Fruit fly (Drosophila melanogaster) whole organism, prepupa: Measurements from ENCODE around the gene CG13972.

Experiments used
- Blimp-1 ChIP-seq: fragments of 200-800 bp; sonication (Bioruptor generic); optimal IDR thresholded peaks from 3 replicates; lab custom pipeline; 2017; ENCODE audit warnings: missing biosample characterization, missing genetic modification characterization, mild to moderate bottlenecking, moderate library complexity, missing genetic modification reagents
- CG10631 ChIP-seq: fragments of 200-800 bp; sonication (Bioruptor generic); optimal IDR thresholded peaks from 2 replicates; lab custom pipeline; 2016; ENCODE audit warnings: missing biosample characterization, missing genetic modification characterization
- CG10669 ChIP-seq: fragments of 200-800 bp; sonication (Bioruptor generic); optimal IDR thresholded peaks from 3 replicates; lab custom pipeline; 2018; ENCODE audit warnings: missing biosample characterization, mild to moderate bottlenecking, missing genetic modification characterization, moderate library complexity
- CG11762 ChIP-seq: fragments of 200-800 bp; sonication (Bioruptor generic); optimal IDR thresholded peaks from 3 replicates; lab custom pipeline; 2016; ENCODE audit warnings: missing biosample characterization, missing genetic modification characterization; ENCODE audit not compliant: insufficient read depth
- CG15336 ChIP-seq: fragments of 200-800 bp; sonication (Bioruptor generic); IDR thresholded peaks from 2 replicates; pipeline ENCODE4 v1.3.6; 2022; ENCODE audit warnings: missing biosample characterization, missing genetic modification characterization
- CG16779 ChIP-seq: fragments of 200-800 bp; sonication (Bioruptor generic); optimal IDR thresholded peaks from 3 replicates; lab custom pipeline; 2017; ENCODE audit warnings: missing biosample characterization, mild to moderate bottlenecking, missing genetic modification characterization
- CG3032 ChIP-seq: fragments of 200-800 bp; optimal IDR thresholded peaks from 2 replicates; lab custom pipeline; 2019; ENCODE audit warnings: missing biosample characterization, mild to moderate bottlenecking, missing genetic modification characterization, moderate library complexity
- CG31627 ChIP-seq: fragments of 200-800 bp; sonication (Bioruptor generic); optimal IDR thresholded peaks from 3 replicates; lab custom pipeline; 2016; ENCODE audit warnings: missing biosample characterization, missing genetic modification characterization
- CG32006 ChIP-seq: fragments of 200-800 bp; sonication (Bioruptor generic); optimal IDR thresholded peaks from 3 replicates; lab custom pipeline; 2017; ENCODE audit warnings: missing biosample characterization, mild to moderate bottlenecking, missing genetic modification characterization
- CG34406 ChIP-seq: fragments of 200-800 bp; sonication (Bioruptor generic); optimal IDR thresholded peaks from 3 replicates; lab custom pipeline; 2016; ENCODE audit warnings: missing biosample characterization, missing genetic modification characterization
- CG3919 ChIP-seq: fragments of 200-800 bp; sonication (Bioruptor generic); optimal IDR thresholded peaks from 3 replicates; lab custom pipeline; 2016; ENCODE audit warnings: missing biosample characterization, missing genetic modification characterization
- CG4318 ChIP-seq: fragments of 200-800 bp; sonication (Bioruptor generic); optimal IDR thresholded peaks from 3 replicates; lab custom pipeline; 2017; ENCODE audit warnings: missing biosample characterization, mild to moderate bottlenecking, missing genetic modification characterization
- CG6163 ChIP-seq: fragments of 200-800 bp; sonication (Bioruptor generic); IDR thresholded peaks from 3 replicates; pipeline ENCODE4 v1.3.6; 2022; ENCODE audit warnings: missing biosample characterization, missing genetic modification characterization
- CG6276 ChIP-seq: fragments of 200-800 bp; sonication (Bioruptor generic); optimal IDR thresholded peaks from 2 replicates; lab custom pipeline; 2017; ENCODE audit warnings: missing biosample characterization, mild to moderate bottlenecking, missing genetic modification characterization
- CG6792 ChIP-seq: fragments of 200-800 bp; sonication (Bioruptor generic); optimal IDR thresholded peaks from 3 replicates; lab custom pipeline; 2016; ENCODE audit warnings: missing biosample characterization, missing genetic modification characterization
- CG6808 ChIP-seq: fragments of 200-800 bp; sonication (Bioruptor generic); optimal IDR thresholded peaks from 3 replicates; lab custom pipeline; 2017; ENCODE audit warnings: missing biosample characterization, missing genetic modification characterization, mild to moderate bottlenecking, moderate library complexity, missing genetic modification reagents
- CG6854 ChIP-seq: fragments of 200-800 bp; sonication (Bioruptor generic); optimal IDR thresholded peaks from 2 replicates; lab custom pipeline; 2017; ENCODE audit warnings: missing biosample characterization, mild to moderate bottlenecking, missing genetic modification characterization
- CG8119 ChIP-seq: fragments of 200-800 bp; sonication (Bioruptor generic); IDR thresholded peaks from 3 replicates; pipeline ENCODE4 v1.3.6; 2022; ENCODE audit warnings: missing biosample characterization, missing genetic modification characterization
- CG8319 ChIP-seq: fragments of 200-800 bp; sonication (Bioruptor generic); optimal IDR thresholded peaks from 3 replicates; lab custom pipeline; 2016; ENCODE audit warnings: missing biosample characterization, missing genetic modification characterization
- CG8632 ChIP-seq: fragments of 200-800 bp; sonication (Bioruptor generic); optimal IDR thresholded peaks from 3 replicates; lab custom pipeline; 2016; ENCODE audit warnings: missing biosample characterization, missing genetic modification characterization
- CG9139 ChIP-seq: fragments of 200-800 bp; sonication (Bioruptor generic); optimal IDR thresholded peaks from 3 replicates; lab custom pipeline; 2017; ENCODE audit warnings: missing biosample characterization, mild to moderate bottlenecking, missing genetic modification characterization
- Eip75B ChIP-seq: fragments of 200-800 bp; sonication (Bioruptor generic); optimal IDR thresholded peaks from 3 replicates; lab custom pipeline; 2016; ENCODE audit warnings: missing biosample characterization, missing genetic modification characterization
- Eip78C ChIP-seq: fragments of 200-800 bp; sonication (Bioruptor generic); peaks from one replicate; lab custom pipeline; 2016; ENCODE audit warnings: missing biosample characterization, missing genetic modification characterization
- Ets21C ChIP-seq: fragments of 200-800 bp; sonication (Bioruptor generic); optimal IDR thresholded peaks from 3 replicates; lab custom pipeline; 2016; ENCODE audit warnings: missing biosample characterization, missing genetic modification characterization
- Ets96B ChIP-seq: fragments of 200-800 bp; optimal IDR thresholded peaks from 2 replicates; lab custom pipeline; 2019; ENCODE audit warnings: missing biosample characterization, mild to moderate bottlenecking, missing genetic modification characterization, moderate library complexity
- Hr38 ChIP-seq: sonication (Bioruptor generic); optimal IDR thresholded peaks from 2 replicates; lab custom pipeline; 2016; ENCODE audit warnings: missing biosample characterization, missing genetic modification characterization
- Hr39 ChIP-seq: fragments of 200-800 bp; sonication (Bioruptor generic); optimal IDR thresholded peaks from 2 replicates; lab custom pipeline; 2016; ENCODE audit warnings: missing biosample characterization, missing genetic modification characterization
- Hr4 ChIP-seq: fragments of 200-800 bp; sonication (Bioruptor generic); optimal IDR thresholded peaks from 3 replicates; lab custom pipeline; 2016; ENCODE audit warnings: missing biosample characterization, missing genetic modification characterization
- Lpt ChIP-seq: fragments of 200-800 bp; sonication (Bioruptor generic); optimal IDR thresholded peaks from 3 replicates; lab custom pipeline; 2016; ENCODE audit warnings: missing biosample characterization, missing genetic modification characterization
- Met ChIP-seq: fragments of 200-800 bp; sonication (Bioruptor generic); optimal IDR thresholded peaks from 3 replicates; lab custom pipeline; 2016; ENCODE audit warnings: missing biosample characterization, missing genetic modification characterization
- Sox102F ChIP-seq: fragments of 200-800 bp; sonication (Bioruptor generic); optimal IDR thresholded peaks from 2 replicates; lab custom pipeline; 2016; ENCODE audit warnings: missing biosample characterization, mild to moderate bottlenecking, missing genetic modification characterization
- Sox14 ChIP-seq: fragments of 200-800 bp; sonication (Bioruptor generic); optimal IDR thresholded peaks from 3 replicates; lab custom pipeline; 2016; ENCODE audit warnings: missing biosample characterization, missing genetic modification characterization
- Sox15 ChIP-seq: fragments of 200-800 bp; sonication (Bioruptor generic); optimal IDR thresholded peaks from 3 replicates; lab custom pipeline; 2016; ENCODE audit warnings: missing biosample characterization, missing genetic modification characterization
- achi ChIP-seq: fragments of 200-800 bp; sonication (Bioruptor generic); optimal IDR thresholded peaks from 3 replicates; lab custom pipeline; 2016; ENCODE audit warnings: missing biosample characterization, missing genetic modification characterization
- cyc ChIP-seq: fragments of 200-800 bp; sonication (Bioruptor generic); optimal IDR thresholded peaks from 3 replicates; lab custom pipeline; 2016; ENCODE audit warnings: missing biosample characterization, missing genetic modification characterization
- dsx ChIP-seq: fragments of 200-800 bp; optimal IDR thresholded peaks from 3 replicates; lab custom pipeline; 2019; ENCODE audit warnings: missing biosample characterization, mild to moderate bottlenecking, missing genetic modification characterization, moderate library complexity; ENCODE audit not compliant: poor library complexity, severe bottlenecking
- eg ChIP-seq: fragments of 200-800 bp; sonication (Bioruptor generic); IDR thresholded peaks from 3 replicates; pipeline ENCODE4 v1.3.6; 2022; ENCODE audit warnings: missing biosample characterization, missing genetic modification characterization
- esn ChIP-seq: fragments of 200-800 bp; sonication (Bioruptor generic); optimal IDR thresholded peaks from 2 replicates; lab custom pipeline; 2016; ENCODE audit warnings: missing biosample characterization, mild to moderate bottlenecking, missing genetic modification characterization, moderate library complexity
- fd59A ChIP-seq: fragments of 200-800 bp; sonication (Bioruptor generic); optimal IDR thresholded peaks from 2 replicates; lab custom pipeline; 2017; ENCODE audit warnings: missing biosample characterization, mild to moderate bottlenecking, missing genetic modification characterization, missing genetic modification reagents
- fd85E ChIP-seq: fragments of 200-800 bp; sonication (Bioruptor generic); optimal IDR thresholded peaks from 3 replicates; lab custom pipeline; 2016; ENCODE audit warnings: missing biosample characterization, missing genetic modification characterization
- fkh ChIP-seq: fragments of 200-800 bp; sonication (Bioruptor generic); optimal IDR thresholded peaks from 3 replicates; lab custom pipeline; 2017; ENCODE audit warnings: missing biosample characterization, mild to moderate bottlenecking, missing genetic modification characterization, moderate library complexity
- lz ChIP-seq: fragments of 200-800 bp; sonication (Bioruptor generic); optimal IDR thresholded peaks from 3 replicates; lab custom pipeline; 2016; ENCODE audit warnings: missing biosample characterization, missing genetic modification characterization
- net ChIP-seq: fragments of 200-800 bp; sonication (Bioruptor generic); optimal IDR thresholded peaks from 3 replicates; lab custom pipeline; 2016; ENCODE audit warnings: missing biosample characterization, missing genetic modification characterization
- pdm3 ChIP-seq: fragments of 200-800 bp; sonication (Bioruptor generic); optimal IDR thresholded peaks from 3 replicates; lab custom pipeline; 2016; ENCODE audit warnings: missing biosample characterization, missing genetic modification characterization
- spab ChIP-seq: fragments of 200-800 bp; sonication (Bioruptor generic); optimal IDR thresholded peaks from 2 replicates; lab custom pipeline; 2017; ENCODE audit warnings: missing biosample characterization, mild to moderate bottlenecking, missing genetic modification characterization, missing genetic modification reagents
- ss ChIP-seq, 2 experiments: fragments of 200-800 bp; sonication (Bioruptor generic); optimal IDR thresholded peaks; 2 replicates in 1 of 2; 3 replicates in 1 of 2; lab custom pipeline; 2017 to 2018; ENCODE audit warnings: mild to moderate bottlenecking in 2 of 2, missing biosample characterization in 2 of 2, missing genetic modification characterization in 2 of 2, moderate library complexity in 1 of 2
- topi ChIP-seq: fragments of 200-800 bp; sonication (Bioruptor generic); optimal IDR thresholded peaks from 3 replicates; lab custom pipeline; 2016; ENCODE audit warnings: missing biosample characterization, missing genetic modification characterization
- vri ChIP-seq: fragments of 200-800 bp; sonication (Bioruptor generic); optimal IDR thresholded peaks from 3 replicates; lab custom pipeline; 2016; ENCODE audit warnings: missing biosample characterization, mild to moderate bottlenecking, missing genetic modification characterization

The CG13972 gene

dm6 chr3R:27554964-27555363, 37.9 kb upstream of the CG13972 start (continued):
- TF ChIP-seq Ets96B (tag; lab: Kevin White, UChicago) (peak; percentile 45), Blimp-1 (GFP tag; lab: Kevin White, UChicago) (no peak), CG8119 (GFP tag; lab: Robert Waterston, UW) (peak; percentile 92), Hr38 (no peak), Hr39 (GFP tag; lab: Kevin White, UChicago) (peak; percentile 27), CG11762 (GFP tag; lab: Kevin White, UChicago) (peak; percentile 56), CG15336 (GFP tag; lab: Robert Waterston, UW) (peak; percentile 94), Eip75B (GFP tag; lab: Kevin White, UChicago) (peak; percentile 49), Ets21C (GFP tag; lab: Kevin White, UChicago) (no peak), CG9139 (GFP tag; lab: Kevin White, UChicago) (no peak), Sox15 (peak; percentile 14), CG6792 (GFP tag; lab: Kevin White, UChicago) (peak; percentile 39), CG6276 (GFP tag; lab: Kevin White, UChicago) (peak; percentile 90), esn (GFP tag; lab: Kevin White, UChicago) (no peak), Sox102F (no peak), Lpt (GFP tag; lab: Kevin White, UChicago) (peak; percentile 85), topi (GFP tag; lab: Kevin White, UChicago) (no peak), Eip78C (GFP tag; lab: Kevin White, UChicago) (peak; percentile 88), CG6163 (GFP tag; lab: Robert Waterston, UW) (peak; percentile 84), Sox14 (peak; percentile 71), CG3032 (peak; percentile 33), CG31627 (GFP tag; lab: Kevin White, UChicago) (peak; percentile 12), CG16779 (tag; lab: Kevin White, UChicago) (peak; percentile 32), lz (GFP tag; lab: Kevin White, UChicago) (peak; percentile 2), fd85E (GFP tag; lab: Kevin White, UChicago) (no peak), Hr4 (GFP tag; lab: Kevin White, UChicago) (peak; percentile 91), achi (peak; percentile 77), cyc (GFP tag; lab: Kevin White, UChicago) (no peak), fd59A (GFP tag; lab: Kevin White, UChicago) (peak; percentile 20), CG3919 (GFP tag; lab: Kevin White, UChicago) (peak; percentile 77)

- TF ChIP-seq CG32006 (GFP tag; lab: Kevin White, UChicago) (peak; percentile 88), fkh (GFP tag; lab: Kevin White, UChicago) (no peak), Sox102F (peak; percentile 85), spab (GFP tag; lab: Kevin White, UChicago) (peak; percentile 52), lz (GFP tag; lab: Kevin White, UChicago) (peak; percentile 86), CG8632 (GFP tag; lab: Kevin White, UChicago) (peak; percentile 84), eg (GFP tag; lab: Robert Waterston, UW) (peak; percentile 88), CG8119 (GFP tag; lab: Robert Waterston, UW) (peak; percentile 90), CG11762 (GFP tag; lab: Kevin White, UChicago) (peak; percentile 86), CG10669 (GFP tag; lab: Kevin White, UChicago) (peak; percentile 80), net (GFP tag; lab: Kevin White, UChicago) (peak; percentile 82), CG4318 (GFP tag; lab: Kevin White, UChicago) (peak; percentile 75), Ets96B (tag; lab: Kevin White, UChicago) (peak; percentile 75), CG9139 (GFP tag; lab: Kevin White, UChicago) (no peak), CG6792 (GFP tag; lab: Kevin White, UChicago) (peak; percentile 89), vri (peak; percentile 38), fd85E (GFP tag; lab: Kevin White, UChicago) (peak; percentile 67), Lpt (GFP tag; lab: Kevin White, UChicago) (peak; percentile 75), CG10631 (GFP tag; lab: Kevin White, UChicago) (peak; percentile 78), Met (GFP tag; lab: Kevin White, UChicago) (peak; percentile 90), CG8319 (peak; percentile 91), topi (GFP tag; lab: Kevin White, UChicago) (peak; percentile 89), CG3032 (peak; percentile 65), CG6854 (GFP tag; lab: Kevin White, UChicago) (peak; percentile 52), CG6808 (GFP tag; lab: Kevin White, UChicago) (peak; percentile 57), Sox15 (peak; percentile 84), dsx (no peak), ss (GFP tag; optimal IDR thresholded peaks at IDR 0.05; lab: Kevin White, UChicago) (peak; percentile 47 to 59), pdm3 (peak; percentile 89), Hr38 (no peak), CG34406 (GFP tag; lab: Kevin White, UChicago) (peak; percentile 89), CG3919 (GFP tag; lab: Kevin White, UChicago) (peak; percentile 90), achi (peak; percentile 85)
These were observed 36.9 kb upstream of the CG13972 start for dm6 chr3R:27553921-27554320.
